Fruit fly (Drosophila melanogaster) whole organism, embryonic: Measurements from ENCODE around the gene Uck.

Experiments used
- ATbp ChIP-seq: fragments of 200-800 bp; sonication (Bioruptor generic); optimal IDR thresholded peaks from 2 replicates; lab custom pipeline; 2017; ENCODE audit warnings: missing biosample characterization, mild to moderate bottlenecking, missing genetic modification characterization, missing genetic modification reagents
- Abd-B ChIP-seq: fragments of 200-800 bp; sonication (Bioruptor generic); optimal IDR thresholded peaks from 2 replicates; lab custom pipeline; 2018; ENCODE audit warnings: missing biosample characterization, mild to moderate bottlenecking, missing genetic modification characterization, moderate library complexity
- Bgb ChIP-seq: fragments of 200-800 bp; sonication (Bioruptor generic); IDR thresholded peaks from 2 replicates; pipeline ENCODE4 v1.3.6; 2022; ENCODE audit warnings: missing biosample characterization, missing genetic modification characterization; ENCODE audit not compliant: partially characterized antibody
- BtbVII ChIP-seq: fragments of 200-800 bp; sonication (Bioruptor generic); optimal IDR thresholded peaks from 3 replicates; lab custom pipeline; 2017; ENCODE audit warnings: missing biosample characterization, mild to moderate bottlenecking, missing genetic modification characterization
- CG1024 ChIP-seq: fragments of 200-800 bp; sonication (Bioruptor generic); IDR thresholded peaks from 2 replicates; pipeline ENCODE4 v1.3.6; 2022; ENCODE audit warnings: missing biosample characterization, missing genetic modification characterization
- CG10543 ChIP-seq: fragments of 200-800 bp; sonication (Bioruptor generic); optimal IDR thresholded peaks from 3 replicates; lab custom pipeline; 2017; ENCODE audit warnings: missing biosample characterization, mild to moderate bottlenecking, missing genetic modification characterization, moderate library complexity
- CG11504 ChIP-seq: fragments of 200-800 bp; sonication (Bioruptor generic); optimal IDR thresholded peaks from 3 replicates; lab custom pipeline; 2019; ENCODE audit warnings: missing biosample characterization, mild to moderate bottlenecking, missing genetic modification characterization, moderate library complexity
- CG11695 ChIP-seq: fragments of 200-800 bp; sonication (Bioruptor generic); IDR thresholded peaks from 3 replicates; pipeline ENCODE4 v1.3.6; 2022; ENCODE audit warnings: missing biosample characterization, missing genetic modification characterization
- CG11696 ChIP-seq: fragments of 200-800 bp; sonication (Bioruptor generic); IDR thresholded peaks from 2 replicates; pipeline ENCODE4 v1.3.6; 2022; ENCODE audit warnings: missing biosample characterization, missing genetic modification characterization
- CG12155 ChIP-seq: fragments of 200-800 bp; sonication (Bioruptor generic); optimal IDR thresholded peaks from 3 replicates; lab custom pipeline; 2016; ENCODE audit warnings: missing biosample characterization, missing genetic modification characterization
- CG12769 ChIP-seq: fragments of 200-800 bp; sonication (Bioruptor generic); optimal IDR thresholded peaks from 2 replicates; lab custom pipeline; 2019; ENCODE audit warnings: missing biosample characterization, mild to moderate bottlenecking, missing genetic modification characterization, moderate library complexity
- CG17612 ChIP-seq: fragments of 200-800 bp; sonication (Bioruptor generic); IDR thresholded peaks from 2 replicates; pipeline ENCODE4 v1.3.6; 2022; ENCODE audit warnings: missing biosample characterization, missing genetic modification characterization
- CG18262 ChIP-seq: fragments of 200-800 bp; optimal IDR thresholded peaks from 3 replicates; lab custom pipeline; 2019; ENCODE audit warnings: missing biosample characterization, mild to moderate bottlenecking, missing genetic modification characterization, moderate library complexity
- CG2116 ChIP-seq: fragments of 200-800 bp; sonication (Bioruptor generic); optimal IDR thresholded peaks from 3 replicates; lab custom pipeline; 2018; ENCODE audit warnings: missing biosample characterization, mild to moderate bottlenecking, missing genetic modification characterization
- CG2678 ChIP-seq: fragments of 200-800 bp; sonication (Bioruptor generic); optimal IDR thresholded peaks from 3 replicates; lab custom pipeline; 2019; ENCODE audit warnings: missing biosample characterization, mild to moderate bottlenecking, missing genetic modification characterization, moderate library complexity
- CG31388 ChIP-seq: fragments of 200-800 bp; sonication (Bioruptor generic); optimal IDR thresholded peaks from 2 replicates; lab custom pipeline; 2016; ENCODE audit warnings: missing biosample characterization, missing genetic modification characterization
- CG4282 ChIP-seq: fragments of 200-800 bp; sonication (Bioruptor generic); optimal IDR thresholded peaks from 2 replicates; lab custom pipeline; 2016; ENCODE audit warnings: missing biosample characterization, missing genetic modification characterization
- CG7839 ChIP-seq: fragments of 200-800 bp; sonication (Bioruptor generic); optimal IDR thresholded peaks from 3 replicates; lab custom pipeline; 2018; ENCODE audit warnings: missing biosample characterization, mild to moderate bottlenecking, missing genetic modification characterization, moderate library complexity
- CG7963 ChIP-seq: fragments of 200-800 bp; sonication (Bioruptor generic); IDR thresholded peaks from 3 replicates; pipeline ENCODE4 v1.3.6; 2022; ENCODE audit warnings: missing biosample characterization, missing genetic modification characterization; ENCODE audit not compliant: partially characterized antibody
- CG9817 ChIP-seq: fragments of 200-800 bp; sonication (Bioruptor generic); optimal IDR thresholded peaks from 2 replicates; lab custom pipeline; 2018; ENCODE audit warnings: missing biosample characterization, mild to moderate bottlenecking, missing genetic modification characterization, moderate library complexity
- CG9876 ChIP-seq: fragments of 200-800 bp; sonication (Bioruptor generic); optimal IDR thresholded peaks from 2 replicates; lab custom pipeline; 2016; ENCODE audit warnings: missing biosample characterization, missing genetic modification characterization
- Camta ChIP-seq: fragments of 200-800 bp; sonication (Bioruptor generic); optimal IDR thresholded peaks from 2 replicates; lab custom pipeline; 2016; ENCODE audit warnings: missing biosample characterization, missing genetic modification characterization
- Chrac-16 ChIP-seq: fragments of 200-800 bp; sonication (Bioruptor generic); optimal IDR thresholded peaks from 3 replicates; lab custom pipeline; 2016; ENCODE audit warnings: missing biosample characterization, missing genetic modification characterization
- Drgx ChIP-seq: fragments of 200-800 bp; sonication (Bioruptor generic); IDR thresholded peaks from 2 replicates; pipeline ENCODE4 v1.3.6; 2022; ENCODE audit warnings: missing biosample characterization, missing genetic modification characterization
- Ets65A ChIP-seq: fragments of 200-800 bp; sonication (Bioruptor generic); peaks from one replicate; lab custom pipeline; 2016; ENCODE audit warnings: missing biosample characterization, missing genetic modification characterization
- Hey ChIP-seq: fragments of 200-800 bp; sonication (Bioruptor generic); optimal IDR thresholded peaks from 3 replicates; lab custom pipeline; 2018; ENCODE audit warnings: missing biosample characterization, mild to moderate bottlenecking, missing genetic modification characterization
- Hsf ChIP-seq: fragments of 200-800 bp; sonication (Bioruptor generic); optimal IDR thresholded peaks from 3 replicates; lab custom pipeline; 2016; ENCODE audit warnings: missing biosample characterization, missing genetic modification characterization
- Jarid2 ChIP-seq: fragments of 200-800 bp; sonication (Bioruptor generic); optimal IDR thresholded peaks from 3 replicates; lab custom pipeline; 2017; ENCODE audit warnings: mild to moderate bottlenecking, missing biosample characterization, missing genetic modification reagents, missing genetic modification characterization
- NFAT ChIP-seq: fragments of 200-800 bp; sonication (Bioruptor generic); IDR thresholded peaks from 2 replicates; pipeline ENCODE4 v1.3.6; 2022; ENCODE audit warnings: missing biosample characterization, missing genetic modification characterization
- Nf-YA ChIP-seq: fragments of 200-800 bp; sonication (Bioruptor generic); IDR thresholded peaks from 2 replicates; pipeline ENCODE4 v1.3.6; 2022; ENCODE audit warnings: missing biosample characterization, missing genetic modification characterization
- Nf-YB ChIP-seq: fragments of 200-800 bp; sonication (Bioruptor generic); optimal IDR thresholded peaks from 3 replicates; lab custom pipeline; 2019; ENCODE audit warnings: missing biosample characterization, mild to moderate bottlenecking, missing genetic modification characterization, moderate library complexity
- NfI ChIP-seq: fragments of 200-800 bp; sonication (Bioruptor generic); optimal IDR thresholded peaks from 3 replicates; lab custom pipeline; 2018; ENCODE audit warnings: missing biosample characterization, mild to moderate bottlenecking, missing genetic modification characterization, moderate library complexity
- PHDP ChIP-seq: fragments of 200-800 bp; sonication (Bioruptor generic); optimal IDR thresholded peaks from 3 replicates; lab custom pipeline; 2018; ENCODE audit warnings: missing biosample characterization, mild to moderate bottlenecking, missing genetic modification characterization, moderate library complexity
- Pdp1 ChIP-seq, 2 experiments: fragments of 200-800 bp; sonication (Bioruptor generic); optimal IDR thresholded peaks; 3 replicates each; lab custom pipeline; 2016; ENCODE audit warnings: missing biosample characterization in 2 of 2, missing genetic modification characterization in 2 of 2, mild to moderate bottlenecking in 1 of 2, moderate library complexity in 1 of 2
- Rx ChIP-seq: fragments of 200-800 bp; sonication (Bioruptor generic); IDR thresholded peaks from 2 replicates; pipeline ENCODE4 v1.3.6; 2022; ENCODE audit warnings: missing biosample characterization, missing genetic modification characterization
- Scr ChIP-seq: fragments of 200-800 bp; sonication (Bioruptor generic); IDR thresholded peaks from 2 replicates; pipeline ENCODE4 v1.3.6; 2022; ENCODE audit warnings: missing biosample characterization, missing genetic modification characterization; ENCODE audit not compliant: partially characterized antibody
- ap ChIP-seq: fragments of 200-800 bp; sonication (Bioruptor generic); IDR thresholded peaks from 2 replicates; pipeline ENCODE4 v1.3.6; 2022; ENCODE audit warnings: missing biosample characterization, missing genetic modification characterization
- cato ChIP-seq: fragments of 200-800 bp; sonication (Bioruptor generic); optimal IDR thresholded peaks from 2 replicates; lab custom pipeline; 2016; ENCODE audit warnings: missing biosample characterization, missing genetic modification characterization, borderline replicate concordance
- chinmo ChIP-seq: fragments of 200-800 bp; sonication (Bioruptor generic); IDR thresholded peaks from 4 replicates; pipeline ENCODE4 v1.3.6; 2022; ENCODE audit warnings: missing biosample characterization, missing genetic modification characterization; ENCODE audit not compliant: partially characterized antibody
- dpn ChIP-seq, 2 experiments: fragments of 200-800 bp; sonication (Bioruptor generic); optimal IDR thresholded peaks; 3 replicates each; lab custom pipeline; 2016; ENCODE audit warnings: missing biosample characterization in 2 of 2, missing genetic modification characterization in 2 of 2
- grau ChIP-seq: fragments of 200-800 bp; optimal IDR thresholded peaks from 3 replicates; lab custom pipeline; 2019; ENCODE audit warnings: missing biosample characterization, mild to moderate bottlenecking, missing genetic modification characterization, moderate library complexity
- gro ChIP-seq: fragments of 200-800 bp; sonication (Bioruptor generic); optimal IDR thresholded peaks from 2 replicates; lab custom pipeline; 2016; ENCODE audit warnings: missing biosample characterization, missing genetic modification characterization
- kni ChIP-seq: fragments of 200-800 bp; sonication (Bioruptor generic); optimal IDR thresholded peaks from 3 replicates; lab custom pipeline; 2017; ENCODE audit warnings: mild to moderate bottlenecking, missing biosample characterization, missing genetic modification reagents, missing genetic modification characterization
- lab ChIP-seq: fragments of 200-800 bp; sonication (Bioruptor generic); optimal IDR thresholded peaks from 3 replicates; lab custom pipeline; 2017; ENCODE audit warnings: missing biosample characterization, missing genetic modification characterization, mild to moderate bottlenecking, moderate library complexity, missing genetic modification reagents
- mam ChIP-seq: fragments of 200-800 bp; sonication (Bioruptor generic); optimal IDR thresholded peaks from 3 replicates; lab custom pipeline; 2016; ENCODE audit warnings: missing biosample characterization, missing genetic modification characterization
- pum ChIP-seq: fragments of 200-800 bp; sonication (Bioruptor generic); optimal IDR thresholded peaks from 2 replicates; lab custom pipeline; 2016; ENCODE audit warnings: missing biosample characterization, missing genetic modification characterization
- ttk ChIP-seq: fragments of 200-800 bp; sonication (Bioruptor generic); IDR thresholded peaks from 2 replicates; pipeline ENCODE4 v2.1.2; 2022; ENCODE audit warnings: missing biosample characterization, missing genetic modification characterization
- usp ChIP-seq: fragments of >200 bp; optimal IDR thresholded peaks from 2 replicates; lab custom pipeline; 2017; ENCODE audit warnings: missing biosample characterization, missing genetic modification characterization
- yki ChIP-seq: fragments of >200 bp; optimal IDR thresholded peaks from 3 replicates; lab custom pipeline; 2018

Gene Uck

DNA sequence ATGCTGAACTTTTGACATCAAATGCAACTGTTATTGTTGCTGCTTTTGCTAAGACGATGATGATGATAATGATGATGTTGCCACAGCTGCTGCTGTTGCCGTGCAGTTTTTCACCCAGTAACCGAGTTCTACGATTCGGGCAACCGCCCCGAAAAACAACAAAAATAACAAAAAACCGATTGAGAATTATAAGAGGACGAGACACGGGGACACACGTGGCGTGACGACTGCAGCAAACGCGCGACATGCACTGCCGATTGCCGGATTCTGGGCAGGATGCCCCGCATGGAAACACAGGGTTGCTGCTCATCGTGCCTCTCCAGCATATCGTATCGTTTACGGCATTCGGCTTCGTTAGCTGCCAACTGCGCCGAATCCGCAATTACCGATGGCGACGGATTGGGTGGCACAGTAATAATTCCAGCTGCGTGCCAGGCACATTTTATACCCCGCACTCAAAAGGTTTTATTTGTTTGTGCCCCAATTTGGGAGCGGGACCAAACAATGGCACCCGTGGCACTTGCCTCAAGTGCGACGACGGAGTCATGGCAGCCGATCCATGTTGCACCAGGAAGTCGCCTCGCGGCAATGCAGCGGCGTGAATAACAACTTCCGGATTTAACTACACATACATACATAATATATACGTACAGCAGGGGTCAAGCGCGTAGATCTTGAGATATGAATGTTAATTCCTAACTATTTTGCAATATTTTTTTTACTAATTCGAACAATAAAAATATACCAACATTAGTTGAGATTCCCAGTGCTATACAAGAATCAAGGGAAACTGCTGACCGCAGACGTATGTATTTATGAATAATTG lies 26.2 kb upstream of the Uck start (continued):
- no peak for TF ChIP-seq ttk
- 0 out of 2 replicates have a peak, but pooled peaks have one; percentile 65 for TF ChIP-seq CG11696
- TF ChIP-seq chinmo (GFP tag; lab: Robert Waterston, UW), result 0 out of 4 replicates have a peak, but pooled peaks have one; percentile 42
- peak; percentile 51 for TF ChIP-seq CG2116 (GFP tag; lab: Kevin White, UChicago)
- no peak for TF ChIP-seq NfI (GFP tag; lab: Kevin White, UChicago)
- TF ChIP-seq Pdp1 (GFP tag; optimal IDR thresholded peaks at IDR 0.05; lab: Kevin White, UChicago), result no peak
- no peak for TF ChIP-seq CG4282
- peak; percentile 11 for TF ChIP-seq Jarid2 (GFP tag; lab: Kevin White, UChicago)
- no peak for TF ChIP-seq CG10543 (GFP tag; lab: Kevin White, UChicago)
- TF ChIP-seq ATbp (GFP tag; lab: Kevin White, UChicago), result peak; percentile 17
- peak; percentile 17; the same call in 1 of the 2 replicates for TF ChIP-seq Drgx (GFP tag; lab: Robert Waterston, UW)
- TF ChIP-seq CG17612, result no peak
- TF ChIP-seq CG9817 (tag; lab: Kevin White, UChicago), result no peak
- TF ChIP-seq mam, result no peak
- TF ChIP-seq lab (GFP tag; lab: Kevin White, UChicago), result peak; percentile 16
- no peak for TF ChIP-seq Chrac-16 (GFP tag; lab: Kevin White, UChicago)
- no peak for TF ChIP-seq Hsf (GFP tag; lab: Kevin White, UChicago)
- no peak for TF ChIP-seq Nf-YA (GFP tag; lab: Robert Waterston, UW)
- no peak for TF ChIP-seq CG7963 (GFP tag; lab: Robert Waterston, UW)
- no peak for TF ChIP-seq pum (GFP tag; lab: Kevin White, UChicago)
- no peak for TF ChIP-seq Camta (GFP tag; lab: Kevin White, UChicago)
- TF ChIP-seq kni (GFP tag; lab: Kevin White, UChicago), result peak; percentile 2
- TF ChIP-seq BtbVII, result no peak
- TF ChIP-seq cato, result no peak
- no peak for TF ChIP-seq NFAT
- no peak for TF ChIP-seq CG11695 (GFP tag; lab: Robert Waterston, UW)
- TF ChIP-seq CG9876 (GFP tag; lab: Kevin White, UChicago), result no peak
- TF ChIP-seq Bgb (GFP tag; lab: Robert Waterston, UW), result peak; percentile 17; the same call in 1 of the 2 replicates
- peak; percentile 22 for TF ChIP-seq CG18262 (tag; lab: Kevin White, UChicago)
- no peak for TF ChIP-seq dpn (GFP tag; optimal IDR thresholded peaks at IDR 0.05; lab: Kevin White, UChicago)
- no peak for TF ChIP-seq yki (lab: Kevin White, UChicago)
- TF ChIP-seq Hey (tag; lab: Kevin White, UChicago), result peak; percentile 28
- peak; percentile 37 for TF ChIP-seq Ets65A (GFP tag; lab: Kevin White, UChicago)
- no peak for TF ChIP-seq Abd-B (GFP tag; lab: Kevin White, UChicago)
- TF ChIP-seq Scr, result no peak
- TF ChIP-seq CG31388 (GFP tag; lab: Kevin White, UChicago), result no peak
- no peak for TF ChIP-seq CG12155 (GFP tag; lab: Kevin White, UChicago)
- no peak for TF ChIP-seq usp (GFP tag; lab: Kevin White, UChicago)
- no peak for TF ChIP-seq CG1024
- TF ChIP-seq CG11504 (tag; lab: Kevin White, UChicago), result peak; percentile 17
- TF ChIP-seq gro (GFP tag; lab: Kevin White, UChicago), result no peak
- no peak for TF ChIP-seq CG12769
- TF ChIP-seq CG7839 (tag; lab: Kevin White, UChicago), result no peak
- no peak for TF ChIP-seq ap (GFP tag; lab: Robert Waterston, UW)
- TF ChIP-seq Rx, result no peak
- TF ChIP-seq Nf-YB (GFP tag; lab: Kevin White, UChicago), result no peak
- TF ChIP-seq grau (tag; lab: Kevin White, UChicago), result peak; percentile 13
- TF ChIP-seq CG2678 (tag; lab: Kevin White, UChicago), result peak; percentile 2
- no peak for TF ChIP-seq PHDP (tag; lab: Kevin White, UChicago)
